Worm (Caenorhabditis elegans): ENCODE data around the gene W09D6.5.

Gene W09D6.5

ce11 chrIII:11066691-11067090 is 21.6 kb upstream of the W09D6.5 start (continued):
- TF ChIP-seq unc-39 (tag; optimal IDR thresholded peaks at IDR 0.05), result no peak
- TF ChIP-seq php-3 (GFP tag; IDR thresholded peaks at IDR 0.05), result peak; percentile 82
- TF ChIP-seq dmd-9 (GFP tag; IDR thresholded peaks at IDR 0.05), result peak; percentile 88
- TF ChIP-seq daf-16 (GFP tag; optimal IDR thresholded peaks at IDR 0.05), result peak; percentile 35 to 76
- TF ChIP-seq daf-16 (tag; optimal IDR thresholded peaks at IDR 0.05), result peak; percentile 37
- peak; percentile 43 for TF ChIP-seq Y5F2A.4 (GFP tag; optimal IDR thresholded peaks at IDR 0.05)
- TF ChIP-seq hmg-1.1 (GFP tag; IDR thresholded peaks at IDR 0.05), result peak; percentile 96

- TF ChIP-seq nhr-11 (tag; optimal IDR thresholded peaks at IDR 0.05) (no peak), ceh-62 (tag; optimal IDR thresholded peaks at IDR 0.05) (no peak), hlh-11 (tag; optimal IDR thresholded peaks at IDR 0.05) (no peak), T26A8.4 (GFP tag; IDR thresholded peaks at IDR 0.05) (no peak), ceh-44 (GFP tag; IDR thresholded peaks at IDR 0.05) (no peak), tra-1 (GFP tag; IDR thresholded peaks at IDR 0.05) (no peak)
Measured at ce11 chrIII:11068553-11068952, 19.7 kb upstream of the W09D6.5 start, which contains the start of gene W09D6.1. Gene W09D6.1 (plus strand): TSS chrIII:11068853.

ce11 chrIII:11069265-11069664 is 19.0 kb upstream of the W09D6.5 start:
- no peak for TF ChIP-seq ZK337.2 (GFP tag; IDR thresholded peaks at IDR 0.05)
- no peak for TF ChIP-seq ceh-82 (tag; optimal IDR thresholded peaks at IDR 0.05)
- TF ChIP-seq ceh-28 (tag; optimal IDR thresholded peaks at IDR 0.05), result peak; percentile 92

ce11 chrIII:11070210-11070609 is 18.1 kb upstream of the W09D6.5 start:
- TF ChIP-seq ceh-28 (tag; optimal IDR thresholded peaks at IDR 0.05) (peak; percentile 93), jun-1 (tag; optimal IDR thresholded peaks at IDR 0.05) (no peak)

ce11 chrIII:11074214-11074613 is 14.1 kb upstream of the W09D6.5 start, which contains the start of gene str-261:
Gene str-261 (plus strand): TSS chrIII:11074514.
- TF ChIP-seq aha-1 (tag), result peak; percentile 16
- TF ChIP-seq zfp-3 (GFP tag; conservative IDR thresholded peaks at IDR 0.05), result no peak

ce11 chrIII:11076743-11077142 is 11.5 kb upstream of the W09D6.5 start:
- TF ChIP-seq spr-3 (GFP tag; optimal IDR thresholded peaks at IDR 0.05) (no peak), ceh-28 (tag; optimal IDR thresholded peaks at IDR 0.05) (peak; percentile 65), aha-1 (tag) (peak; percentile 57)

- no peak for TF ChIP-seq lin-39 (tag; optimal IDR thresholded peaks at IDR 0.05)
- no peak for TF ChIP-seq skn-1 (tag; optimal IDR thresholded peaks at IDR 0.05)
- no peak for TF ChIP-seq mdl-1 (tag; optimal IDR thresholded peaks at IDR 0.05)
- no peak for TF ChIP-seq lin-13 (GFP tag; optimal IDR thresholded peaks at IDR 0.05)
- TF ChIP-seq ctbp-1 (GFP tag; IDR thresholded peaks at IDR 0.05), result no peak
- TF ChIP-seq arid-1 (GFP tag; conservative IDR thresholded peaks at IDR 0.05), result no peak
- no peak for TF ChIP-seq set-16 (GFP tag; IDR thresholded peaks at IDR 0.05)
- TF ChIP-seq mep-1 (tag; optimal IDR thresholded peaks at IDR 0.05), result no peak
- no peak for TF ChIP-seq spr-3 (GFP tag; optimal IDR thresholded peaks at IDR 0.05)
- no peak for TF ChIP-seq zip-11 (GFP tag; IDR thresholded peaks at IDR 0.05)
- TF ChIP-seq vab-7 (GFP tag; IDR thresholded peaks at IDR 0.05), result no peak
- no peak for TF ChIP-seq zag-1 (tag; optimal IDR thresholded peaks at IDR 0.05)
- no peak for TF ChIP-seq ceh-44 (GFP tag; IDR thresholded peaks at IDR 0.05)
Measured at ce11 chrIII:11077404-11077803, 10.9 kb upstream of the W09D6.5 start, which contains the start of gene str-246. Gene str-246 (plus strand): TSS chrIII:11077704.

All from whole organism, L4 larva.